Worm (Caenorhabditis elegans) whole organism, mixed stage, embryonic: ENCODE measurements around the gene T05G5.5.

ENCODE experiments used
- M03D4.4 ChIP-seq: sonication (generic microtip); optimal IDR thresholded peaks from 2 replicates; lab custom pipeline; 2017; ENCODE audit warnings: mild to moderate bottlenecking, missing genetic modification characterization, missing compliant biosample characterization
- bed-3 ChIP-seq: fragments of 200-800 bp; sonication (Bioruptor generic); optimal IDR thresholded peaks from 3 replicates; lab custom pipeline; 2018; ENCODE audit warnings: mild to moderate bottlenecking, missing genetic modification characterization, moderate library complexity, missing compliant biosample characterization
- blmp-1 ChIP-seq: fragments of 150-350 bp; optimal IDR thresholded peaks from 2 replicates; lab custom pipeline; 2014; ENCODE audit warnings: missing biosample characterization, missing genetic modification characterization
- ceh-39 ChIP-seq: fragments of 150-350 bp; optimal IDR thresholded peaks from 2 replicates; lab custom pipeline; 2014; ENCODE audit warnings: missing biosample characterization, missing genetic modification characterization
- ceh-83 ChIP-seq: fragments of 200-800 bp; sonication (Bioruptor generic); optimal IDR thresholded peaks from 2 replicates; lab custom pipeline; 2018; ENCODE audit warnings: mild to moderate bottlenecking, missing genetic modification characterization, missing compliant biosample characterization
- ces-1 ChIP-seq: fragments of 150-350 bp; optimal IDR thresholded peaks from 2 replicates; lab custom pipeline; 2014; ENCODE audit warnings: missing biosample characterization, missing genetic modification reagents, missing genetic modification characterization
- cnd-1 ChIP-seq: fragments of 200-800 bp; sonication (Bioruptor generic); optimal IDR thresholded peaks from 2 replicates; lab custom pipeline; 2018; ENCODE audit warnings: mild to moderate bottlenecking, missing genetic modification characterization, missing compliant biosample characterization
- drap-1 ChIP-seq: fragments of 200-800 bp; sonication (Bioruptor generic); optimal IDR thresholded peaks from 3 replicates; lab custom pipeline; 2018; ENCODE audit warnings: mild to moderate bottlenecking, missing genetic modification characterization, missing compliant biosample characterization
- elt-1 ChIP-seq: sonication (generic microtip); optimal IDR thresholded peaks from 2 replicates; lab custom pipeline; 2017; ENCODE audit warnings: missing genetic modification characterization, mild to moderate bottlenecking, missing compliant biosample characterization, antibody characterized with exemption, moderate library complexity, borderline replicate concordance; ENCODE audit not compliant: insufficient read depth
- flh-1 ChIP-seq: fragments of 200-800 bp; sonication (Bioruptor generic); optimal IDR thresholded peaks from 2 replicates; lab custom pipeline; 2018; ENCODE audit warnings: mild to moderate bottlenecking, missing genetic modification characterization, moderate library complexity, missing compliant biosample characterization
- ham-2 ChIP-seq: fragments of 200-800 bp; sonication (Bioruptor generic); optimal IDR thresholded peaks from 2 replicates; lab custom pipeline; 2018; ENCODE audit warnings: mild to moderate bottlenecking, missing genetic modification characterization, missing compliant biosample characterization
- hlh-1 ChIP-seq: fragments of 150-350 bp; optimal IDR thresholded peaks from 2 replicates; lab custom pipeline; 2014; ENCODE audit warnings: missing biosample characterization, missing genetic modification reagents, missing genetic modification characterization
- lin-13 ChIP-seq: fragments of 150-350 bp; optimal IDR thresholded peaks from 2 replicates; lab custom pipeline; 2014; ENCODE audit warnings: missing biosample characterization, missing genetic modification characterization
- lin-32 ChIP-seq: fragments of 200-800 bp; sonication (Bioruptor generic); optimal IDR thresholded peaks from 2 replicates; lab custom pipeline; 2018; ENCODE audit warnings: mild to moderate bottlenecking, missing genetic modification characterization, missing compliant biosample characterization
- lsy-2 ChIP-seq: fragments of 150-350 bp; optimal IDR thresholded peaks from 2 replicates; lab custom pipeline; 2014; ENCODE audit warnings: missing biosample characterization, missing genetic modification characterization
- mab-5 ChIP-seq: fragments of 150-350 bp; optimal IDR thresholded peaks from 2 replicates; lab custom pipeline; 2014; ENCODE audit warnings: missing biosample characterization, missing genetic modification characterization
- mep-1 ChIP-seq: fragments of 150-350 bp; optimal IDR thresholded peaks from 2 replicates; lab custom pipeline; 2017; ENCODE audit warnings: missing biosample characterization, missing genetic modification reagents, missing genetic modification characterization, inconsistent platforms
- mls-2 ChIP-seq: sonication (generic microtip); optimal IDR thresholded peaks from 2 replicates; lab custom pipeline; 2016; ENCODE audit warnings: mild to moderate bottlenecking, missing genetic modification characterization, moderate library complexity, missing compliant biosample characterization
- nhr-12 ChIP-seq: fragments of 150-350 bp; optimal IDR thresholded peaks from 2 replicates; lab custom pipeline; 2014; ENCODE audit warnings: missing biosample characterization, missing genetic modification characterization
- nhr-2 ChIP-seq: fragments of 150-350 bp; optimal IDR thresholded peaks from 2 replicates; lab custom pipeline; 2014; ENCODE audit warnings: missing biosample characterization, missing genetic modification characterization
- nhr-237 ChIP-seq: fragments of 150-350 bp; optimal IDR thresholded peaks from 2 replicates; lab custom pipeline; 2014; ENCODE audit warnings: missing biosample characterization, missing genetic modification characterization
- nhr-28 ChIP-seq: fragments of 150-350 bp; optimal IDR thresholded peaks from 2 replicates; lab custom pipeline; 2014; ENCODE audit warnings: missing biosample characterization, missing genetic modification characterization
- nhr-76 ChIP-seq: sonication (generic microtip); optimal IDR thresholded peaks from 2 replicates; lab custom pipeline; 2017; ENCODE audit warnings: missing biosample characterization, missing genetic modification characterization
- pha-4 ChIP-seq: fragments of 150-350 bp; optimal IDR thresholded peaks from 2 replicates; lab custom pipeline; 2018; ENCODE audit warnings: missing biosample characterization, missing genetic modification reagents, missing genetic modification characterization
- sem-2 ChIP-seq: fragments of 200-800 bp; sonication (Bioruptor generic); optimal IDR thresholded peaks from 2 replicates; lab custom pipeline; 2018; ENCODE audit warnings: mild to moderate bottlenecking, missing genetic modification characterization, missing compliant biosample characterization
- snpc-4 ChIP-seq: fragments of 150-350 bp; optimal IDR thresholded peaks from 2 replicates; lab custom pipeline; 2014; ENCODE audit warnings: missing biosample characterization, missing genetic modification characterization
- sptf-1 ChIP-seq: sonication (generic microtip); optimal IDR thresholded peaks from 2 replicates; lab custom pipeline; 2017; ENCODE audit warnings: mild to moderate bottlenecking, missing genetic modification characterization, moderate library complexity, missing compliant biosample characterization
- tbx-8 ChIP-seq: fragments of 200-800 bp; sonication (Bioruptor generic); optimal IDR thresholded peaks from 2 replicates; lab custom pipeline; 2018; ENCODE audit warnings: mild to moderate bottlenecking, missing genetic modification characterization, moderate library complexity, missing compliant biosample characterization
- unc-120 ChIP-seq: sonication (generic microtip); optimal IDR thresholded peaks from 2 replicates; lab custom pipeline; 2017; ENCODE audit warnings: missing genetic modification characterization, missing compliant biosample characterization; ENCODE audit not compliant: poor library complexity, severe bottlenecking
- unc-39 ChIP-seq: fragments of 150-350 bp; optimal IDR thresholded peaks from 2 replicates; lab custom pipeline; 2014; ENCODE audit warnings: missing biosample characterization, missing genetic modification characterization
- unc-62 ChIP-seq: fragments of 150-350 bp; optimal IDR thresholded peaks from 2 replicates; lab custom pipeline; 2014; ENCODE audit warnings: missing biosample characterization, missing genetic modification reagents, missing genetic modification characterization
- zip-8 ChIP-seq: fragments of 150-350 bp; optimal IDR thresholded peaks from 2 replicates; lab custom pipeline; 2014; ENCODE audit warnings: missing biosample characterization, missing genetic modification characterization
- ztf-11 ChIP-seq: fragments of 150-350 bp; optimal IDR thresholded peaks from 2 replicates; lab custom pipeline; 2014; ENCODE audit warnings: missing biosample characterization, missing genetic modification characterization

Gene T05G5.5

ce11 chrIII:9764718-9765117 lies 13.5 kb upstream of the T05G5.5 start:
- TF ChIP-seq nhr-2 (no peak), tbx-8 (no peak), nhr-76 (tag; lab: Kevin White, UChicago) (no peak), unc-39 (tag; lab: Kevin White, UChicago) (no peak), sptf-1 (tag; lab: Kevin White, UChicago) (no peak), blmp-1 (no peak), M03D4.4 (tag; lab: Kevin White, UChicago) (peak; percentile 19)

ce11 chrIII:9762093-9762748 lies 11.0 kb upstream of the T05G5.5 start, which contains the start of gene gcc-2:
gcc-2 (minus strand) TSS chrIII:9762143.
- TF ChIP-seq ham-2 (GFP tag; lab: Kevin White, UChicago) (no peak), hlh-1 (no peak), bed-3 (GFP tag; lab: Kevin White, UChicago) (no peak), pha-4 (tag; lab: Kevin White, UChicago) (no peak), unc-120 (tag; lab: Kevin White, UChicago) (no peak)

- TF ChIP-seq mab-5 = no peak
- no peak for TF ChIP-seq M03D4.4 (tag; lab: Kevin White, UChicago)
- no peak for TF ChIP-seq sptf-1 (tag; lab: Kevin White, UChicago)
- TF ChIP-seq cnd-1 (tag; lab: Kevin White, UChicago) = no peak
- no peak for TF ChIP-seq flh-1 (GFP tag; lab: Kevin White, UChicago)
- TF ChIP-seq ces-1 = no peak
- no peak for TF ChIP-seq ceh-83 (GFP tag; lab: Kevin White, UChicago)
- TF ChIP-seq bed-3 (GFP tag; lab: Kevin White, UChicago) = no peak
- no peak for TF ChIP-seq nhr-76 (tag; lab: Kevin White, UChicago)
- TF ChIP-seq unc-120 (tag; lab: Kevin White, UChicago) = no peak
- no peak for TF ChIP-seq zip-8 (tag; lab: Kevin White, UChicago)
- TF ChIP-seq mep-1 (tag; lab: Kevin White, UChicago) = no peak
- no peak for TF ChIP-seq lin-32
- TF ChIP-seq elt-1 (tag; lab: Kevin White, UChicago) = no peak
- TF ChIP-seq lin-13 (tag; lab: Kevin White, UChicago) = no peak
- TF ChIP-seq nhr-237 (tag; lab: Kevin White, UChicago) = no peak
- TF ChIP-seq drap-1 (GFP tag; lab: Kevin White, UChicago) = no peak
- TF ChIP-seq nhr-2 = no peak
- no peak for TF ChIP-seq nhr-28
Observed at ce11 chrIII:9760184-9760583, 9.0 kb upstream of the T05G5.5 start.

ce11 chrIII:9758848-9759247 lies 7.6 kb upstream of the T05G5.5 start, which contains the start of gene rmd-1:
rmd-1 (plus strand) TSS chrIII:9759094.
- TF ChIP-seq sem-2 (GFP tag; lab: Kevin White, UChicago) (no peak), ham-2 (GFP tag; lab: Kevin White, UChicago) (no peak), ceh-83 (GFP tag; lab: Kevin White, UChicago) (no peak), nhr-76 (tag; lab: Kevin White, UChicago) (no peak), lin-32 (no peak), ceh-39 (tag; lab: Kevin White, UChicago) (no peak), zip-8 (tag; lab: Kevin White, UChicago) (no peak), unc-120 (tag; lab: Kevin White, UChicago) (no peak), unc-39 (tag; lab: Kevin White, UChicago) (no peak), snpc-4 (tag; lab: Kevin White, UChicago) (no peak), nhr-2 (no peak), flh-1 (GFP tag; lab: Kevin White, UChicago) (no peak), lin-13 (tag; lab: Kevin White, UChicago) (no peak), hlh-1 (no peak), nhr-237 (tag; lab: Kevin White, UChicago) (no peak), M03D4.4 (tag; lab: Kevin White, UChicago) (no peak), sptf-1 (tag; lab: Kevin White, UChicago) (no peak)

- TF ChIP-seq unc-62 (GFP tag; lab: Kevin White, UChicago) (no peak), mep-1 (tag; lab: Kevin White, UChicago) (no peak), pha-4 (tag; lab: Kevin White, UChicago) (no peak), nhr-76 (tag; lab: Kevin White, UChicago) (no peak), ztf-11 (no peak), lin-13 (tag; lab: Kevin White, UChicago) (no peak), sem-2 (GFP tag; lab: Kevin White, UChicago) (no peak), blmp-1 (no peak), drap-1 (GFP tag; lab: Kevin White, UChicago) (no peak), hlh-1 (no peak), unc-39 (tag; lab: Kevin White, UChicago) (no peak), tbx-8 (no peak), nhr-12 (tag; lab: Kevin White, UChicago) (no peak), zip-8 (tag; lab: Kevin White, UChicago) (no peak), flh-1 (GFP tag; lab: Kevin White, UChicago) (no peak), elt-1 (tag; lab: Kevin White, UChicago) (no peak), lsy-2 (tag; lab: Kevin White, UChicago) (no peak), mls-2 (tag; lab: Kevin White, UChicago) (no peak), bed-3 (GFP tag; lab: Kevin White, UChicago) (no peak)
Observed at ce11 chrIII:9757414-9757813, 6.2 kb upstream of the T05G5.5 start, which contains the start of gene vps-53. vps-53 (minus strand) TSS chrIII:9757514.
